Fruit fly (Drosophila melanogaster) whole organism, embryonic: ENCODE data around the gene CG15330.

ENCODE experiments used
- Pdp1 ChIP-seq, 2 experiments: fragments of 200-800 bp; sonication (Bioruptor generic); optimal IDR thresholded peaks; 3 replicates each; lab custom pipeline; 2016; ENCODE audit warnings: missing biosample characterization in 2 of 2, missing genetic modification characterization in 2 of 2, mild to moderate bottlenecking in 1 of 2, moderate library complexity in 1 of 2
- grn ChIP-seq: fragments of 200-800 bp; sonication (Bioruptor generic); optimal IDR thresholded peaks from 3 replicates; lab custom pipeline; 2017; ENCODE audit warnings: missing biosample characterization, missing genetic modification characterization
- maf-S ChIP-seq: fragments of 200-800 bp; sonication (Bioruptor generic); optimal IDR thresholded peaks from 2 replicates; lab custom pipeline; 2016; ENCODE audit warnings: missing biosample characterization, missing genetic modification characterization

DNA sequence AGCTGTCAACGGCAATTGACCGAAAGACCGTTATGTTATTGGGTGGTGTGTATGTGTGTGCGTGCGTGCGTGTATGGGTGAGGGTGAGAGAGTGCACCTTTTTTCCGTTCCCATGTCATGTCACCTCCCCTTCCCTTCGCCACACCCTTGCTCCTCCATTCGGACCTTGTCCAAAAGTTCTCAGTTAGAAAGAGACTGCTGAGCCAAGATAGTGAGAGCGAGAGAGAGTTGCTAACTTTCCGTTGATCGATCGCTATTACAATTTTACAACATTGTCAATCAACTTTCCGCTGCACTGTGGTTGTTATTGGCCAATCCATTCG is 17.4 kb upstream of the CG15330 start:
- TF ChIP-seq grn (GFP tag; lab: Kevin White, UChicago) (no peak), maf-S (no peak), Pdp1 (GFP tag; optimal IDR thresholded peaks at IDR 0.05; lab: Kevin White, UChicago) (no peak)
